Fruit fly (Drosophila melanogaster) whole organism, prepupa: ENCODE data around the gene wnd.

ENCODE experiments used
- Blimp-1 ChIP-seq: fragments of 200-800 bp; sonication (Bioruptor generic); optimal IDR thresholded peaks from 3 replicates; lab custom pipeline; 2017; ENCODE audit warnings: missing biosample characterization, missing genetic modification characterization, mild to moderate bottlenecking, moderate library complexity, missing genetic modification reagents
- CG10631 ChIP-seq: fragments of 200-800 bp; sonication (Bioruptor generic); optimal IDR thresholded peaks from 2 replicates; lab custom pipeline; 2016; ENCODE audit warnings: missing biosample characterization, missing genetic modification characterization
- CG10669 ChIP-seq: fragments of 200-800 bp; sonication (Bioruptor generic); optimal IDR thresholded peaks from 3 replicates; lab custom pipeline; 2018; ENCODE audit warnings: missing biosample characterization, mild to moderate bottlenecking, missing genetic modification characterization, moderate library complexity
- CG11294 ChIP-seq: fragments of 200-800 bp; sonication (Bioruptor generic); IDR thresholded peaks from 2 replicates; pipeline ENCODE4 v1.3.6; 2022; ENCODE audit warnings: missing biosample characterization, missing genetic modification characterization
- CG11762 ChIP-seq: fragments of 200-800 bp; sonication (Bioruptor generic); optimal IDR thresholded peaks from 3 replicates; lab custom pipeline; 2016; ENCODE audit warnings: missing biosample characterization, missing genetic modification characterization; ENCODE audit not compliant: insufficient read depth
- CG15336 ChIP-seq: fragments of 200-800 bp; sonication (Bioruptor generic); IDR thresholded peaks from 2 replicates; pipeline ENCODE4 v1.3.6; 2022; ENCODE audit warnings: missing biosample characterization, missing genetic modification characterization
- CG3032 ChIP-seq: fragments of 200-800 bp; optimal IDR thresholded peaks from 2 replicates; lab custom pipeline; 2019; ENCODE audit warnings: missing biosample characterization, mild to moderate bottlenecking, missing genetic modification characterization, moderate library complexity
- CG31627 ChIP-seq: fragments of 200-800 bp; sonication (Bioruptor generic); optimal IDR thresholded peaks from 3 replicates; lab custom pipeline; 2016; ENCODE audit warnings: missing biosample characterization, missing genetic modification characterization
- CG32006 ChIP-seq: fragments of 200-800 bp; sonication (Bioruptor generic); optimal IDR thresholded peaks from 3 replicates; lab custom pipeline; 2017; ENCODE audit warnings: missing biosample characterization, mild to moderate bottlenecking, missing genetic modification characterization
- CG4318 ChIP-seq: fragments of 200-800 bp; sonication (Bioruptor generic); optimal IDR thresholded peaks from 3 replicates; lab custom pipeline; 2017; ENCODE audit warnings: missing biosample characterization, mild to moderate bottlenecking, missing genetic modification characterization
- CG6792 ChIP-seq: fragments of 200-800 bp; sonication (Bioruptor generic); optimal IDR thresholded peaks from 3 replicates; lab custom pipeline; 2016; ENCODE audit warnings: missing biosample characterization, missing genetic modification characterization
- CG6854 ChIP-seq: fragments of 200-800 bp; sonication (Bioruptor generic); optimal IDR thresholded peaks from 2 replicates; lab custom pipeline; 2017; ENCODE audit warnings: missing biosample characterization, mild to moderate bottlenecking, missing genetic modification characterization
- CG7368 ChIP-seq: fragments of 200-800 bp; sonication (Bioruptor generic); optimal IDR thresholded peaks from 3 replicates; lab custom pipeline; 2016; ENCODE audit warnings: missing biosample characterization, missing genetic modification characterization
- CG8119 ChIP-seq: fragments of 200-800 bp; sonication (Bioruptor generic); IDR thresholded peaks from 3 replicates; pipeline ENCODE4 v1.3.6; 2022; ENCODE audit warnings: missing biosample characterization, missing genetic modification characterization
- CG8319 ChIP-seq: fragments of 200-800 bp; sonication (Bioruptor generic); optimal IDR thresholded peaks from 3 replicates; lab custom pipeline; 2016; ENCODE audit warnings: missing biosample characterization, missing genetic modification characterization
- CG8632 ChIP-seq: fragments of 200-800 bp; sonication (Bioruptor generic); optimal IDR thresholded peaks from 3 replicates; lab custom pipeline; 2016; ENCODE audit warnings: missing biosample characterization, missing genetic modification characterization
- CG9139 ChIP-seq: fragments of 200-800 bp; sonication (Bioruptor generic); optimal IDR thresholded peaks from 3 replicates; lab custom pipeline; 2017; ENCODE audit warnings: missing biosample characterization, mild to moderate bottlenecking, missing genetic modification characterization
- Eip75B ChIP-seq: fragments of 200-800 bp; sonication (Bioruptor generic); optimal IDR thresholded peaks from 3 replicates; lab custom pipeline; 2016; ENCODE audit warnings: missing biosample characterization, missing genetic modification characterization
- Eip78C ChIP-seq: fragments of 200-800 bp; sonication (Bioruptor generic); peaks from one replicate; lab custom pipeline; 2016; ENCODE audit warnings: missing biosample characterization, missing genetic modification characterization
- Ets21C ChIP-seq: fragments of 200-800 bp; sonication (Bioruptor generic); optimal IDR thresholded peaks from 3 replicates; lab custom pipeline; 2016; ENCODE audit warnings: missing biosample characterization, missing genetic modification characterization
- Ets96B ChIP-seq: fragments of 200-800 bp; optimal IDR thresholded peaks from 2 replicates; lab custom pipeline; 2019; ENCODE audit warnings: missing biosample characterization, mild to moderate bottlenecking, missing genetic modification characterization, moderate library complexity
- Hr38 ChIP-seq: sonication (Bioruptor generic); optimal IDR thresholded peaks from 2 replicates; lab custom pipeline; 2016; ENCODE audit warnings: missing biosample characterization, missing genetic modification characterization
- Hr4 ChIP-seq: fragments of 200-800 bp; sonication (Bioruptor generic); optimal IDR thresholded peaks from 3 replicates; lab custom pipeline; 2016; ENCODE audit warnings: missing biosample characterization, missing genetic modification characterization
- Lpt ChIP-seq: fragments of 200-800 bp; sonication (Bioruptor generic); optimal IDR thresholded peaks from 3 replicates; lab custom pipeline; 2016; ENCODE audit warnings: missing biosample characterization, missing genetic modification characterization
- Met ChIP-seq: fragments of 200-800 bp; sonication (Bioruptor generic); optimal IDR thresholded peaks from 3 replicates; lab custom pipeline; 2016; ENCODE audit warnings: missing biosample characterization, missing genetic modification characterization
- OdsH ChIP-seq: fragments of 200-800 bp; sonication (Bioruptor generic); optimal IDR thresholded peaks from 3 replicates; lab custom pipeline; 2016; ENCODE audit warnings: missing biosample characterization, missing genetic modification characterization
- Smox ChIP-seq: fragments of 200-800 bp; sonication (Bioruptor generic); optimal IDR thresholded peaks from 3 replicates; lab custom pipeline; 2016; ENCODE audit warnings: missing biosample characterization, missing genetic modification characterization
- Sox102F ChIP-seq: fragments of 200-800 bp; sonication (Bioruptor generic); optimal IDR thresholded peaks from 2 replicates; lab custom pipeline; 2016; ENCODE audit warnings: missing biosample characterization, mild to moderate bottlenecking, missing genetic modification characterization
- Sox14 ChIP-seq: fragments of 200-800 bp; sonication (Bioruptor generic); optimal IDR thresholded peaks from 3 replicates; lab custom pipeline; 2016; ENCODE audit warnings: missing biosample characterization, missing genetic modification characterization
- Sox15 ChIP-seq: fragments of 200-800 bp; sonication (Bioruptor generic); optimal IDR thresholded peaks from 3 replicates; lab custom pipeline; 2016; ENCODE audit warnings: missing biosample characterization, missing genetic modification characterization
- achi ChIP-seq: fragments of 200-800 bp; sonication (Bioruptor generic); optimal IDR thresholded peaks from 3 replicates; lab custom pipeline; 2016; ENCODE audit warnings: missing biosample characterization, missing genetic modification characterization
- acj6 ChIP-seq: fragments of 200-800 bp; sonication (Bioruptor generic); optimal IDR thresholded peaks from 3 replicates; lab custom pipeline; 2016; ENCODE audit warnings: missing biosample characterization, missing genetic modification characterization
- dsx ChIP-seq: fragments of 200-800 bp; optimal IDR thresholded peaks from 3 replicates; lab custom pipeline; 2019; ENCODE audit warnings: missing biosample characterization, mild to moderate bottlenecking, missing genetic modification characterization, moderate library complexity; ENCODE audit not compliant: poor library complexity, severe bottlenecking
- fd59A ChIP-seq: fragments of 200-800 bp; sonication (Bioruptor generic); optimal IDR thresholded peaks from 2 replicates; lab custom pipeline; 2017; ENCODE audit warnings: missing biosample characterization, mild to moderate bottlenecking, missing genetic modification characterization, missing genetic modification reagents
- fd85E ChIP-seq: fragments of 200-800 bp; sonication (Bioruptor generic); optimal IDR thresholded peaks from 3 replicates; lab custom pipeline; 2016; ENCODE audit warnings: missing biosample characterization, missing genetic modification characterization
- fkh ChIP-seq: fragments of 200-800 bp; sonication (Bioruptor generic); optimal IDR thresholded peaks from 3 replicates; lab custom pipeline; 2017; ENCODE audit warnings: missing biosample characterization, mild to moderate bottlenecking, missing genetic modification characterization, moderate library complexity
- net ChIP-seq: fragments of 200-800 bp; sonication (Bioruptor generic); optimal IDR thresholded peaks from 3 replicates; lab custom pipeline; 2016; ENCODE audit warnings: missing biosample characterization, missing genetic modification characterization
- pdm3 ChIP-seq: fragments of 200-800 bp; sonication (Bioruptor generic); optimal IDR thresholded peaks from 3 replicates; lab custom pipeline; 2016; ENCODE audit warnings: missing biosample characterization, missing genetic modification characterization
- spab ChIP-seq: fragments of 200-800 bp; sonication (Bioruptor generic); optimal IDR thresholded peaks from 2 replicates; lab custom pipeline; 2017; ENCODE audit warnings: missing biosample characterization, mild to moderate bottlenecking, missing genetic modification characterization, missing genetic modification reagents
- ss ChIP-seq, 2 experiments: fragments of 200-800 bp; sonication (Bioruptor generic); optimal IDR thresholded peaks; 2 replicates in 1 of 2; 3 replicates in 1 of 2; lab custom pipeline; 2017 to 2018; ENCODE audit warnings: mild to moderate bottlenecking in 2 of 2, missing biosample characterization in 2 of 2, missing genetic modification characterization in 2 of 2, moderate library complexity in 1 of 2
- svp ChIP-seq: fragments of 200-800 bp; sonication (Bioruptor generic); peaks from one replicate; lab custom pipeline; 2016; ENCODE audit warnings: missing biosample characterization, missing genetic modification characterization
- topi ChIP-seq: fragments of 200-800 bp; sonication (Bioruptor generic); optimal IDR thresholded peaks from 3 replicates; lab custom pipeline; 2016; ENCODE audit warnings: missing biosample characterization, missing genetic modification characterization

Gene wnd

dm6 chr3L:19635478-19635996, at the start of gene wnd:
Gene wnd, minus strand, starts transcription at chr3L:19635783.
- TF ChIP-seq Lpt: peak; percentile 29
- no peak for TF ChIP-seq CG11762 (GFP tag; lab: Kevin White, UChicago)
- no peak for TF ChIP-seq Ets96B (tag; lab: Kevin White, UChicago)
- no peak for TF ChIP-seq pdm3 (GFP tag; lab: Kevin White, UChicago)
- peak; percentile 66 for TF ChIP-seq Eip78C (GFP tag; lab: Kevin White, UChicago)
- TF ChIP-seq CG9139 (GFP tag; lab: Kevin White, UChicago): peak; percentile 12
- peak; percentile 32; the same call in 1 of the 3 replicates for TF ChIP-seq CG8119 (GFP tag; lab: Robert Waterston, UW)
- TF ChIP-seq Sox15: no peak
- peak; percentile 34 for TF ChIP-seq Sox102F (GFP tag; lab: Kevin White, UChicago)
- TF ChIP-seq fkh (GFP tag; lab: Kevin White, UChicago): peak; percentile 55
- peak in 1 of 2 experiments; percentile 42 for TF ChIP-seq ss (GFP tag; optimal IDR thresholded peaks at IDR 0.05; lab: Kevin White, UChicago)
- TF ChIP-seq CG6854 (GFP tag; lab: Kevin White, UChicago): peak; percentile 3
- TF ChIP-seq fd59A (GFP tag; lab: Kevin White, UChicago): no peak
- peak; percentile 69 for TF ChIP-seq CG15336 (GFP tag; lab: Robert Waterston, UW)

dm6 chr3L:19683520-19683919, 47.9 kb upstream of the wnd start:
- TF ChIP-seq fkh (GFP tag; lab: Kevin White, UChicago): no peak
- no peak for TF ChIP-seq svp
- no peak for TF ChIP-seq Sox102F (GFP tag; lab: Kevin White, UChicago)
- no peak for TF ChIP-seq net (GFP tag; lab: Kevin White, UChicago)
- no peak for TF ChIP-seq CG4318 (GFP tag; lab: Kevin White, UChicago)
- TF ChIP-seq CG9139 (GFP tag; lab: Kevin White, UChicago): no peak
- no peak for TF ChIP-seq Smox (GFP tag; lab: Kevin White, UChicago)
- no peak for TF ChIP-seq CG3032 (tag; lab: Kevin White, UChicago)
- TF ChIP-seq CG10631: no peak
- no peak for TF ChIP-seq OdsH (GFP tag; lab: Kevin White, UChicago)
- TF ChIP-seq fd59A (GFP tag; lab: Kevin White, UChicago): no peak

DNA sequence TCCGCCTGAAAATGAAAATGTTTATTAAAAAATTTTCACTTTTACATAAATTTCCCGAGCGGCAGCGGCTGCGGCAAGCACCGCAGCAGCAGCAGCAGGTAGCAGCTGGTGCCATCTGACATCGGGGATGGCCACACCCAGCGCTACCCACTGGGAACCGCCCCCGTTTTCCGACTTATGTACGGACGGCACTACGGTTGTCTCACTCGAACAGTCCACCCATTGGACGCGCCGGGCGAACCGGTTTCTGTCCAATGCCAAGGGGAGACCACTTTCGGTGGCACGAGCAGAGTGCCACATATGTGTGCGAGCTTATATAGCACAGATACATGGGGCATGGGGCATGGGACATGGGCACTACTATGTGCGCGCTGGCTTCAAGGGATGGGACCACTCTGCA, 47.3 kb upstream of the wnd start:
- TF ChIP-seq Ets21C (GFP tag; lab: Kevin White, UChicago): no peak
- TF ChIP-seq dsx (GFP tag; lab: Kevin White, UChicago): no peak
- no peak for TF ChIP-seq svp
- TF ChIP-seq CG6792 (GFP tag; lab: Kevin White, UChicago): no peak
- no peak for TF ChIP-seq CG9139 (GFP tag; lab: Kevin White, UChicago)
- no peak for TF ChIP-seq spab (GFP tag; lab: Kevin White, UChicago)
- TF ChIP-seq CG10669 (GFP tag; lab: Kevin White, UChicago): no peak

DNA sequence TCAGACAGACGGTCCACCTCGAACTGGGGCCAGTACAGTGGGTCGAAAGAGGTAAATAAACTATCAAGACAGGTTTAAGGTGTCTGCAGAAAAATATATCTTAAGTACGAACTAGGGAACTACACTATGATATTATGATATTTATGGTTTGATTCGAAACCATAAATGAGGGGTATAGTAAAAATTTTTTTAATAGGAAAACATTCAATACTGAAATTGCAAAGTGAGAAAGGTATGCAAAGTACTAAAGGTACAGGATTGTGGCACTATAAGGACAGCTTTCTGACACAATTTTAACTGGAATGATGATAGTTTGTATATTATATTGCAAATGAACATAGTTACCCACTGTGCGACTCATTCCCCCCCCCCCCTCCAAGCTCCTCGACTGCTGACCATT, 40.5 kb upstream of the wnd start:
- TF ChIP-seq CG10631 (peak; percentile 39), CG31627 (GFP tag; lab: Kevin White, UChicago) (peak; percentile 27), topi (peak; percentile 56), CG32006 (GFP tag; lab: Kevin White, UChicago) (peak; percentile 56), CG3032 (tag; lab: Kevin White, UChicago) (peak; percentile 19), CG9139 (GFP tag; lab: Kevin White, UChicago) (peak; percentile 13), Lpt (no peak), fkh (GFP tag; lab: Kevin White, UChicago) (no peak), fd59A (GFP tag; lab: Kevin White, UChicago) (peak; percentile 13), net (GFP tag; lab: Kevin White, UChicago) (no peak), achi (GFP tag; lab: Kevin White, UChicago) (peak; percentile 37), Blimp-1 (GFP tag; lab: Kevin White, UChicago) (no peak), acj6 (GFP tag; lab: Kevin White, UChicago) (peak; percentile 25), Hr38 (GFP tag; lab: Kevin White, UChicago) (no peak), CG10669 (GFP tag; lab: Kevin White, UChicago) (peak; percentile 32), CG8319 (GFP tag; lab: Kevin White, UChicago) (no peak), CG8632 (GFP tag; lab: Kevin White, UChicago) (no peak), CG11294 (GFP tag; lab: Robert Waterston, UW) (no peak), Met (peak; percentile 52), Hr4 (GFP tag; lab: Kevin White, UChicago) (no peak), pdm3 (GFP tag; lab: Kevin White, UChicago) (peak; percentile 16), fd85E (GFP tag; lab: Kevin White, UChicago) (no peak), CG15336 (GFP tag; lab: Robert Waterston, UW) (peak; percentile 42; the same call in 1 of the 2 replicates), Eip75B (peak; percentile 55), CG11762 (GFP tag; lab: Kevin White, UChicago) (peak; percentile 19), CG7368 (no peak), Sox102F (GFP tag; lab: Kevin White, UChicago) (peak; percentile 15), Sox15 (no peak), Sox14 (GFP tag; lab: Kevin White, UChicago) (peak; percentile 21)
